Worm (Caenorhabditis elegans): ENCODE measurements around the gene Y47D7A.2.

DNA sequence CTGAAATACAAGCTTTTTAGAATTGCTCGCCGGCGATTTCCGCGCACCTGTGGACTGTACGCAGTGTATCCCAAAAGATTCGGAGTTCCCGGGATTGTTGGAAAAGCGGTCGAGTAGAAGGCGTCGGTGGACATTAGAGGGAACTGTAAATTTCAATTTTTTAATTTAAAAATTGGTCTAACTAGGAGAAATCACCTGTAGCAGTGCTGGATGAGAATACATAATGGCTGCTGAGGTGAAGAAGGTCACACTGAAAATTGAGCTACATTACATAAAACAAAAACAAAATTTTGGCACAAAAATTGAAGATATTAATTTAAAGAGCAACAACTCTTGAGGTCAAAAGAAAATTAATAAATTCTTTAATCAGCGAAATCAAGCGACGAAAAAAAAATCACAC lies 45.4 kb upstream of the Y47D7A.2 start, which contains the start of gene neg-1:
- TF ChIP-seq unc-62 (GFP tag; optimal IDR thresholded peaks at IDR 0.05), result no peak
- no peak for TF ChIP-seq nhr-237 (tag; optimal IDR thresholded peaks at IDR 0.05)
- no peak for TF ChIP-seq nhr-28 (tag; optimal IDR thresholded peaks at IDR 0.05)
- no peak for TF ChIP-seq ztf-11 (tag; optimal IDR thresholded peaks at IDR 0.05)
- no peak for TF ChIP-seq unc-39 (tag; optimal IDR thresholded peaks at IDR 0.05)
- no peak for TF ChIP-seq zip-8 (tag; optimal IDR thresholded peaks at IDR 0.05)
- TF ChIP-seq mep-1 (tag; optimal IDR thresholded peaks at IDR 0.05), result no peak
- no peak for TF ChIP-seq ceh-39 (tag; optimal IDR thresholded peaks at IDR 0.05)
- no peak for TF ChIP-seq elt-1 (tag; optimal IDR thresholded peaks at IDR 0.05; ENCODE audit: borderline replicate concordance, insufficient read depth)
- TF ChIP-seq snpc-4 (tag; optimal IDR thresholded peaks at IDR 0.05), result no peak
